Fruit fly (Drosophila melanogaster): ENCODE measurements around the gene CG9265.

CG9265 gene

DNA sequence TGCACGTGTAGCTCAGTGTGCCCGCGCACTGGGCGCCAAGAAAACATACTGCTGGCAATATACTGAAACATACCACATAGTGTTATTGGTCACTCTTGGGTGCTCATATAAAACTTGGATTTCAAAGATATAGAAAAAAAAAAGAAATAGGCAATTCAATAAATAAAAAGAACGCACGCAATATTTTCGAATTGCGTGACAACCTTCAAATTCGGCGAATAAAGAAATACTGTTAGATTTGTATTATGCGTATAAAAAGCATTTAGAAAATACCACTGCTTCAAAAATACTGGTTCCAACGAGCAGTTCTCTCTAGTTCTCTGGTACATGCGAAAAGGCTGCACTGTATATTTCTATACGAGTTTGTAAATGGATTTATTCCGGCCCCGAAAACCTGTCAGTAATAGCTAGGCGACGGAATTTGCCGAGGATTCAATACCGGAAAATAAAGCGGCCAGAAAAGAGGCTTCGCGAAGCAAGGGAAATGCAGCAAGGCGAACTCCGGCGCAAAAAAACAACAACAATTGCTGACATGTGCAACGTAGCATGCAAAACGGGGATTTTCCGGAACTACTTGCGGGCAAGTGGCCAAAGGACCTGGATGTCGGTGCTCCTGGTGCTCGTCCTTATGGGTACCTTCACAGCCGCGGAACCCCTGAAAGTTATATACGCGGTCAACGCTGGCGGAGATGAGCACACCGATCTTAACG lies 31.3 kb upstream of the CG9265 start, which contains the start of gene CG9257 (continued):
- no peak for TF ChIP-seq NC2β (GFP tag; optimal IDR thresholded peaks at IDR 0.05)
- no peak for TF ChIP-seq zfh2 (GFP tag; optimal IDR thresholded peaks at IDR 0.05)
- no peak for TF ChIP-seq h (optimal IDR thresholded peaks at IDR 0.05)
- TF ChIP-seq Kr (GFP tag; optimal IDR thresholded peaks at IDR 0.05), result no peak
- TF ChIP-seq Hr39 (optimal IDR thresholded peaks at IDR 0.05), result no peak
- TF ChIP-seq Vsx1 (GFP tag; optimal IDR thresholded peaks at IDR 0.05), result no peak
- TF ChIP-seq Hmx (GFP tag; optimal IDR thresholded peaks at IDR 0.05), result no peak
- no peak for TF ChIP-seq CG8478 (optimal IDR thresholded peaks at IDR 0.05)
- TF ChIP-seq CG14441 (GFP tag; IDR thresholded peaks at IDR 0.05), result no peak
- TF ChIP-seq trh (GFP tag; optimal IDR thresholded peaks at IDR 0.05), result no peak
- TF ChIP-seq CG15601 (tag; optimal IDR thresholded peaks at IDR 0.05), result no peak
- TF ChIP-seq CG18476 (GFP tag; optimal IDR thresholded peaks at IDR 0.05), result no peak
- no peak for TF ChIP-seq CG43689 (GFP tag; IDR thresholded peaks at IDR 0.05)
- TF ChIP-seq CG3995 (GFP tag; optimal IDR thresholded peaks at IDR 0.05), result peak; percentile 73
- TF ChIP-seq CG30403 (GFP tag; optimal IDR thresholded peaks at IDR 0.05), result peak; percentile 6
- no peak for TF ChIP-seq psq (GFP tag; optimal IDR thresholded peaks at IDR 0.05)
- TF ChIP-seq eve (GFP tag; optimal IDR thresholded peaks at IDR 0.05), result no peak
- TF ChIP-seq Ets65A (GFP tag), result no peak
- no peak for TF ChIP-seq CG7745 (tag; optimal IDR thresholded peaks at IDR 0.05)
- TF ChIP-seq CG34376 (GFP tag; optimal IDR thresholded peaks at IDR 0.05), result no peak
- TF ChIP-seq slou (GFP tag; optimal IDR thresholded peaks at IDR 0.05), result no peak
- TF ChIP-seq E2f2 (GFP tag; IDR thresholded peaks at IDR 0.05), result peak; percentile 62
- no peak for TF ChIP-seq CG11247 (GFP tag; IDR thresholded peaks at IDR 0.05)
- TF ChIP-seq dan (GFP tag; IDR thresholded peaks at IDR 0.05), result no peak
- no peak for TF ChIP-seq CG6689 (GFP tag; IDR thresholded peaks at IDR 0.05)
- peak; percentile 64 for TF ChIP-seq fu2 (GFP tag; optimal IDR thresholded peaks at IDR 0.05)
- no peak for TF ChIP-seq HHEX (GFP tag; optimal IDR thresholded peaks at IDR 0.05)
- no peak for TF ChIP-seq NfI (GFP tag; optimal IDR thresholded peaks at IDR 0.05)
- peak; percentile 44 for TF ChIP-seq CG8388 (GFP tag; optimal IDR thresholded peaks at IDR 0.05)
- peak; percentile 13 for TF ChIP-seq phol (tag; optimal IDR thresholded peaks at IDR 0.05)
- no peak for TF ChIP-seq Atf6 (GFP tag; IDR thresholded peaks at IDR 0.05)
- no peak for TF ChIP-seq cad (GFP tag; optimal IDR thresholded peaks at IDR 0.05)
- no peak for TF ChIP-seq ase (GFP tag; IDR thresholded peaks at IDR 0.05)

DNA sequence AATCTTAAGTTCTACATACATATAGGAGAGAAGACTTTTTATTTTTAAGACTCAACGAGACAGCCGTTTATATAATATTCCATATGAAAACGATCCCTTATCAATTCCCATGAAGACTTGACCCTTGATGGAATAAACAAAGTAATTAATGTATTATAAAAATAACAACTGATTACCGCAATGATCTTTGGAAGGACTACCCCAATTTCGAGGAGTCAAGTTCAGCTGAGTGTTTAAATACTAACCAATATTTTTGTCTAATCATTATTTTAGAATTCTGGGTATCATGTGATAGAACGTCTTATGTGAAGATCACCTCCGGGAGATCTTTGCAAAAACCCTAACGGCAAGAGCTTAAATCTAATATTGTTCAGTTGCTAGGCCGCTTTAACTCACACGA lies 26.5 kb upstream of the CG9265 start:
- TF ChIP-seq Pdp1 (GFP tag; optimal IDR thresholded peaks at IDR 0.05), result peak in 1 of 2 experiments; percentile 18
- no peak for TF ChIP-seq Optix (GFP tag; IDR thresholded peaks at IDR 0.05)
- no peak for TF ChIP-seq insv (GFP tag; optimal IDR thresholded peaks at IDR 0.05)
- no peak for TF ChIP-seq nom (GFP tag; optimal IDR thresholded peaks at IDR 0.05)

DNA sequence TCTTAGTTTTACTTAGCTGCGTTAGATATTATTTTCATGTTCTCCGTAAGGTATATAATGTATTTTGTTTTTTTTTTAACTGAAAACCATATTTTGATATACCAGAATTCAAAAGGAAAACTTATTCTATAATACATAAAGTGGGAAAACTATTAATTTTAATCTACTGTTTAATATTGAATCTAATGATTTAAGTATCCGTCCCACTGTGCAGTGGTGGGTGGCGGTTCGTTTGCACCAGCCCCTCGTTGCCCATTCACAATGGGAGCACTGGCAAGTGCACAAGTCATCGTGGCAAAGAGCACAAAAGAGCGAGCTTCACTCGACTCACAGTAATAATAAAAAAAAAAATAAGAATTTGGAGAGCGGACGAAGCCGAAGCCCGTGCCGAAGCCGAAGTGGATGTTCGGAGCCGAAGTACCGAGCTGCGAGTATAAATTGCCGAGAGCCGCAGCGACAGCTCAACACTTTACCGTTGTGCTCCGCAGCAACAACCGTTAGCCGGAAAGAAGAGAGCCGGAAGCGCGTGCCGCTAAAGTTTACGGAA lies 25.2 kb upstream of the CG9265 start, which contains the start of gene CG34136:
Gene CG34136 (plus strand): TSS at position 475 of the 547 bp plus-strand sequence.
- TF ChIP-seq CG18619 (GFP tag; optimal IDR thresholded peaks at IDR 0.05) (peak; percentile 42), jigr1 (GFP tag; IDR thresholded peaks at IDR 0.05) (no peak), Mes4 (GFP tag; optimal IDR thresholded peaks at IDR 0.05) (no peak), wor (GFP tag; IDR thresholded peaks at IDR 0.05) (no peak), HLHmδ (GFP tag; optimal IDR thresholded peaks at IDR 0.05) (no peak), CG8290 (GFP tag; optimal IDR thresholded peaks at IDR 0.05) (no peak), CG8290 (tag; optimal IDR thresholded peaks at IDR 0.05) (no peak), Max (GFP tag; optimal IDR thresholded peaks at IDR 0.05) (no peak), CG8924 (tag; optimal IDR thresholded peaks at IDR 0.05) (peak; percentile 13), CG17328 (GFP tag; IDR thresholded peaks at IDR 0.05) (peak; percentile 41; the same call in 1 of the 2 replicates), CG13624 (GFP tag; optimal IDR thresholded peaks at IDR 0.05) (no peak), CTCF (GFP tag; optimal IDR thresholded peaks at IDR 0.05) (no peak), Dll (GFP tag; IDR thresholded peaks at IDR 0.05; ENCODE audit: partially characterized antibody) (no peak; the same call in 3 of the 4 replicates), da (GFP tag; optimal IDR thresholded peaks at IDR 0.05) (no peak), CG1233 (GFP tag; optimal IDR thresholded peaks at IDR 0.05) (no peak), Atf6 (GFP tag; IDR thresholded peaks at IDR 0.05) (peak; percentile 57; the same call in 1 of the 2 replicates), CG34422 (GFP tag; IDR thresholded peaks at IDR 0.05) (no peak)

All from whole organism, embryonic.